Worm (Caenorhabditis elegans): ENCODE results near the gene ztf-1.
A peak's percentile ranks its signal among the peaks of the same experiment; 100 is the strongest.

DNA sequence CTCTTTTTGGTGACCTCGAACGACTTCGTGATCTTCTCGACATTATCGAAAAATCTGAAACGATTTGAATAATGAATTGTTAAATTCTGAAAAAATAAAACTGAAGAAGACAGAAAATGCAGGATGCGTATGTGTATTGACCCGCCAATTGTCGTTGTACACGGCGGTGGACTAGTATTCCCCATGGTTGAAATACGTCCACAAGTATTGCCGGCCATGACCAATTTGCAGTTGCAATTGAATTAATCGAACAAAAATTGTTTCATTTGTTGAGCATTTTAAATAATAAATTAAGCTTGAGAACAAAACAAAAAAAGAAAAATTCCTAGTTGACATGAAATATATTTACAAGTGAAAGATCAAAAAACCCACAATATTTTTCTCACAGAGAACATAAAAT lies 37.1 kb upstream of the ztf-1 start, which contains the start of gene F44E2.3:
- no peak for TF ChIP-seq nhr-28 (tag; optimal IDR thresholded peaks at IDR 0.05)
- no peak for TF ChIP-seq aly-2 (tag; optimal IDR thresholded peaks at IDR 0.05)
- no peak for TF ChIP-seq irx-1 (tag; optimal IDR thresholded peaks at IDR 0.05)
- no peak for TF ChIP-seq isw-1 (GFP tag; IDR thresholded peaks at IDR 0.05)
- no peak for TF ChIP-seq lin-39 (tag; optimal IDR thresholded peaks at IDR 0.05)
- no peak for TF ChIP-seq mab-9 (GFP tag; IDR thresholded peaks at IDR 0.05)
- no peak for TF ChIP-seq ceh-8 (GFP tag; optimal IDR thresholded peaks at IDR 0.05)
- TF ChIP-seq ama-1 (optimal IDR thresholded peaks at IDR 0.05), result no peak
- TF ChIP-seq lir-3 (tag; optimal IDR thresholded peaks at IDR 0.05; ENCODE audit: poor library complexity), result peak; percentile 10
- no peak for TF ChIP-seq unc-62 (GFP tag; optimal IDR thresholded peaks at IDR 0.05)
- TF ChIP-seq nhr-20 (tag; optimal IDR thresholded peaks at IDR 0.05), result no peak
